Fruit fly (Drosophila melanogaster) whole organism, prepupa: Measurements from ENCODE around the gene CG7829.

Source experiments
- CG10631 ChIP-seq: fragments of 200-800 bp; sonication (Bioruptor generic); optimal IDR thresholded peaks from 2 replicates; lab custom pipeline; 2016; ENCODE audit warnings: missing biosample characterization, missing genetic modification characterization
- CG11294 ChIP-seq: fragments of 200-800 bp; sonication (Bioruptor generic); IDR thresholded peaks from 2 replicates; pipeline ENCODE4 v1.3.6; 2022; ENCODE audit warnings: missing biosample characterization, missing genetic modification characterization
- CG1621 ChIP-seq: fragments of 200-800 bp; sonication (Bioruptor generic); optimal IDR thresholded peaks from 3 replicates; lab custom pipeline; 2018; ENCODE audit warnings: missing biosample characterization, mild to moderate bottlenecking, missing genetic modification characterization
- CG16779 ChIP-seq: fragments of 200-800 bp; sonication (Bioruptor generic); optimal IDR thresholded peaks from 3 replicates; lab custom pipeline; 2017; ENCODE audit warnings: missing biosample characterization, mild to moderate bottlenecking, missing genetic modification characterization
- CG6163 ChIP-seq: fragments of 200-800 bp; sonication (Bioruptor generic); IDR thresholded peaks from 3 replicates; pipeline ENCODE4 v1.3.6; 2022; ENCODE audit warnings: missing biosample characterization, missing genetic modification characterization
- CG6808 ChIP-seq: fragments of 200-800 bp; sonication (Bioruptor generic); optimal IDR thresholded peaks from 3 replicates; lab custom pipeline; 2017; ENCODE audit warnings: missing biosample characterization, missing genetic modification characterization, mild to moderate bottlenecking, moderate library complexity, missing genetic modification reagents
- CG6854 ChIP-seq: fragments of 200-800 bp; sonication (Bioruptor generic); optimal IDR thresholded peaks from 2 replicates; lab custom pipeline; 2017; ENCODE audit warnings: missing biosample characterization, mild to moderate bottlenecking, missing genetic modification characterization
- CG8119 ChIP-seq: fragments of 200-800 bp; sonication (Bioruptor generic); IDR thresholded peaks from 3 replicates; pipeline ENCODE4 v1.3.6; 2022; ENCODE audit warnings: missing biosample characterization, missing genetic modification characterization
- CG9139 ChIP-seq: fragments of 200-800 bp; sonication (Bioruptor generic); optimal IDR thresholded peaks from 3 replicates; lab custom pipeline; 2017; ENCODE audit warnings: missing biosample characterization, mild to moderate bottlenecking, missing genetic modification characterization
- Eip75B ChIP-seq: fragments of 200-800 bp; sonication (Bioruptor generic); optimal IDR thresholded peaks from 3 replicates; lab custom pipeline; 2016; ENCODE audit warnings: missing biosample characterization, missing genetic modification characterization
- Eip78C ChIP-seq: fragments of 200-800 bp; sonication (Bioruptor generic); peaks from one replicate; lab custom pipeline; 2016; ENCODE audit warnings: missing biosample characterization, missing genetic modification characterization
- Ets96B ChIP-seq: fragments of 200-800 bp; optimal IDR thresholded peaks from 2 replicates; lab custom pipeline; 2019; ENCODE audit warnings: missing biosample characterization, mild to moderate bottlenecking, missing genetic modification characterization, moderate library complexity
- Gug ChIP-seq: fragments of 200-800 bp; sonication (Bioruptor generic); IDR thresholded peaks from 2 replicates; pipeline ENCODE4 v1.3.6; 2022; ENCODE audit warnings: missing biosample characterization, missing genetic modification characterization
- Hr38 ChIP-seq: sonication (Bioruptor generic); optimal IDR thresholded peaks from 2 replicates; lab custom pipeline; 2016; ENCODE audit warnings: missing biosample characterization, missing genetic modification characterization
- Hr39 ChIP-seq: fragments of 200-800 bp; sonication (Bioruptor generic); optimal IDR thresholded peaks from 2 replicates; lab custom pipeline; 2016; ENCODE audit warnings: missing biosample characterization, missing genetic modification characterization
- Lpt ChIP-seq: fragments of 200-800 bp; sonication (Bioruptor generic); optimal IDR thresholded peaks from 3 replicates; lab custom pipeline; 2016; ENCODE audit warnings: missing biosample characterization, missing genetic modification characterization
- Met ChIP-seq: fragments of 200-800 bp; sonication (Bioruptor generic); optimal IDR thresholded peaks from 3 replicates; lab custom pipeline; 2016; ENCODE audit warnings: missing biosample characterization, missing genetic modification characterization
- Sox14 ChIP-seq: fragments of 200-800 bp; sonication (Bioruptor generic); optimal IDR thresholded peaks from 3 replicates; lab custom pipeline; 2016; ENCODE audit warnings: missing biosample characterization, missing genetic modification characterization
- dac ChIP-seq: fragments of 200-800 bp; sonication (Bioruptor generic); optimal IDR thresholded peaks from 2 replicates; lab custom pipeline; 2017; ENCODE audit warnings: missing biosample characterization, mild to moderate bottlenecking, missing genetic modification characterization
- eg ChIP-seq: fragments of 200-800 bp; sonication (Bioruptor generic); IDR thresholded peaks from 3 replicates; pipeline ENCODE4 v1.3.6; 2022; ENCODE audit warnings: missing biosample characterization, missing genetic modification characterization
- esn ChIP-seq: fragments of 200-800 bp; sonication (Bioruptor generic); optimal IDR thresholded peaks from 2 replicates; lab custom pipeline; 2016; ENCODE audit warnings: missing biosample characterization, mild to moderate bottlenecking, missing genetic modification characterization, moderate library complexity
- fd59A ChIP-seq: fragments of 200-800 bp; sonication (Bioruptor generic); optimal IDR thresholded peaks from 2 replicates; lab custom pipeline; 2017; ENCODE audit warnings: missing biosample characterization, mild to moderate bottlenecking, missing genetic modification characterization, missing genetic modification reagents
- fd85E ChIP-seq: fragments of 200-800 bp; sonication (Bioruptor generic); optimal IDR thresholded peaks from 3 replicates; lab custom pipeline; 2016; ENCODE audit warnings: missing biosample characterization, missing genetic modification characterization
- fkh ChIP-seq: fragments of 200-800 bp; sonication (Bioruptor generic); optimal IDR thresholded peaks from 3 replicates; lab custom pipeline; 2017; ENCODE audit warnings: missing biosample characterization, mild to moderate bottlenecking, missing genetic modification characterization, moderate library complexity
- salr ChIP-seq, 2 experiments: fragments of 200-800 bp; sonication (Bioruptor generic); optimal IDR thresholded peaks; 3 replicates each; lab custom pipeline; 2016 to 2018; ENCODE audit warnings: missing biosample characterization in 2 of 2, missing genetic modification characterization in 2 of 2, mild to moderate bottlenecking in 1 of 2

Gene CG7829

dm6 chr3R:29834759-29835709 lies 17.5 kb upstream of the CG7829 start, which contains the start of gene Atg16:
Gene Atg16 (minus strand): TSS chr3R:29835101.
- TF ChIP-seq Hr38 (GFP tag; lab: Kevin White, UChicago), result no peak
- peak; percentile 16 for TF ChIP-seq esn (GFP tag; lab: Kevin White, UChicago)
- TF ChIP-seq CG16779, result no peak
- TF ChIP-seq CG10631 (GFP tag; lab: Kevin White, UChicago), result peak; percentile 1
- no peak for TF ChIP-seq fd59A
- TF ChIP-seq CG11294 (GFP tag; lab: Robert Waterston, UW), result no peak
- no peak for TF ChIP-seq CG6854 (GFP tag; lab: Kevin White, UChicago)
- TF ChIP-seq dac (GFP tag; lab: Kevin White, UChicago), result no peak
- no peak for TF ChIP-seq Met (GFP tag; lab: Kevin White, UChicago)
- TF ChIP-seq CG6808, result no peak
- peak; percentile 30 for TF ChIP-seq CG1621 (tag; lab: Kevin White, UChicago)
- no peak for TF ChIP-seq Eip75B
- no peak for TF ChIP-seq CG9139 (GFP tag; lab: Kevin White, UChicago)
- TF ChIP-seq CG6163 (GFP tag; lab: Robert Waterston, UW), result no peak
- TF ChIP-seq Sox14 (GFP tag; lab: Kevin White, UChicago), result peak; percentile 1
- no peak for TF ChIP-seq Hr39
- TF ChIP-seq, all 60 proteins: peak for 4

dm6 chr3R:29830925-29831324 lies 13.4 kb upstream of the CG7829 start:
- TF ChIP-seq fkh (GFP tag; lab: Kevin White, UChicago) (peak; percentile 84), salr (GFP tag; optimal IDR thresholded peaks at IDR 0.05; lab: Kevin White, UChicago) (no peak), Eip78C (GFP tag; lab: Kevin White, UChicago) (peak; percentile 37)
- TF ChIP-seq, all 60 proteins: peak for 2

dm6 chr3R:29829228-29829786 lies 11.7 kb upstream of the CG7829 start:
- peak; percentile 29; the same call in 1 of the 3 replicates for TF ChIP-seq CG8119 (GFP tag; lab: Robert Waterston, UW)
- no peak for TF ChIP-seq fd85E (GFP tag; lab: Kevin White, UChicago)
- TF ChIP-seq fkh (GFP tag; lab: Kevin White, UChicago), result no peak
- TF ChIP-seq Eip78C (GFP tag; lab: Kevin White, UChicago), result peak; percentile 26

dm6 chr3R:29818434-29819268 lies 1.1 kb upstream of the CG7829 start, which contains the start of gene neo:
Gene neo (plus strand): TSS chr3R:29819131.
- TF ChIP-seq fd59A (no peak), Gug (GFP tag; lab: Robert Waterston, UW) (no peak), Lpt (GFP tag; lab: Kevin White, UChicago) (no peak), CG6163 (GFP tag; lab: Robert Waterston, UW) (0 out of 3 replicates have a peak, but pooled peaks have one; percentile 15), Met (GFP tag; lab: Kevin White, UChicago) (no peak), eg (GFP tag; lab: Robert Waterston, UW) (peak; percentile 31; the same call in 1 of the 3 replicates), CG6854 (GFP tag; lab: Kevin White, UChicago) (peak; percentile 70), Ets96B (tag; lab: Kevin White, UChicago) (no peak)

dm6 chr3R:29816266-29816665 lies 1.3 kb downstream of the CG7829 start, which contains the start of gene Vps16B:
Gene Vps16B (minus strand): TSS chr3R:29816451.
- TF ChIP-seq CG6808, result no peak
